Fruit fly (Drosophila melanogaster) whole organism, embryonic: ENCODE data around the gene CG5068.

Experiments
- CG12104 ChIP-seq: fragments of 200-800 bp; sonication (Bioruptor generic); optimal IDR thresholded peaks from 3 replicates; lab custom pipeline; 2016; ENCODE audit warnings: missing biosample characterization, missing genetic modification characterization
- CG2120 ChIP-seq: fragments of 200-800 bp; sonication (Bioruptor generic); optimal IDR thresholded peaks from 3 replicates; lab custom pipeline; 2016; ENCODE audit warnings: missing biosample characterization, missing genetic modification characterization

dm6 chr3L:9003369-9003768, 16.9 kb downstream of the CG5068 start:
- TF ChIP-seq CG2120 (GFP tag; lab: Kevin White, UChicago) (no peak), CG12104 (GFP tag; lab: Kevin White, UChicago) (no peak)
